Fruit fly (Drosophila melanogaster) whole organism, wandering third instar larva: Measurements from ENCODE around the gene cpo.

Source experiments
- Mio ChIP-seq: sonication (Bioruptor generic); optimal IDR thresholded peaks from 2 replicates; lab custom pipeline; 2016; ENCODE audit warnings: missing biosample characterization, missing genetic modification characterization
- fru ChIP-seq: fragments of 200-800 bp; sonication (Bioruptor generic); optimal IDR thresholded peaks from 3 replicates; lab custom pipeline; 2016; ENCODE audit warnings: missing biosample characterization, mild to moderate bottlenecking, missing genetic modification characterization
- lola ChIP-seq: fragments of >200 bp; optimal IDR thresholded peaks from 2 replicates; lab custom pipeline; 2017; ENCODE audit warnings: missing biosample characterization, missing genetic modification characterization

DNA sequence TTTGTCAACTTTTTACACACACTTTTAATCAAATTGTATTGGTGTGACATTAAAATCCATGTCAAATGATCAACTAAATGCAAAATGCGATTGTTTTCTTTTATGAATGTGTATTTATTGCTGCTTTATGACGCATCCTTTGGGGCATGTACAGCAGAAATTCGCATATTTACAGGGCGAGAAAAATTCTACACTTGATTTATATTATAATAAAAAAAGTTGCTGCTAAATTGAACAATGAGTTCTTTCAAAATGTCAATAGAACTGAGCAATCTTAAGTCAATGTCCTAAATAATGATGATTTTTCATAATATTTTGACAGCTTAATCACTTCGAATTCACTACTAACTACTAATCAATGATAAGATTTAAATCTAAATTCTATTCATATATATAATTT lies 8.6 kb upstream of the cpo start, which contains the start of gene CG43445:
- TF ChIP-seq fru (GFP tag; lab: Kevin White, UChicago), result no peak
- no peak for TF ChIP-seq Mio (GFP tag; lab: Kevin White, UChicago)
- TF ChIP-seq lola, result no peak
